Worm (Caenorhabditis elegans) whole organism, L1 larva: Measurements from ENCODE around the gene Y32B12B.4.

Experiments used
- C04F5.9 ChIP-seq: sonication (generic microtip); optimal IDR thresholded peaks from 2 replicates; lab custom pipeline; 2016; ENCODE audit warnings: missing genetic modification characterization, missing compliant biosample characterization
- C34B4.2 ChIP-seq: sonication (generic microtip); optimal IDR thresholded peaks from 2 replicates; lab custom pipeline; 2017; ENCODE audit warnings: mild to moderate bottlenecking, missing genetic modification characterization, missing compliant biosample characterization
- aha-1 ChIP-seq: fragments of 150-350 bp; optimal IDR thresholded peaks from 2 replicates; lab custom pipeline; 2014; ENCODE audit warnings: missing biosample characterization, missing genetic modification characterization
- alr-1 ChIP-seq: fragments of 200-800 bp; sonication (Bioruptor generic); optimal IDR thresholded peaks from 2 replicates; lab custom pipeline; 2018; ENCODE audit warnings: borderline replicate concordance, mild to moderate bottlenecking, missing genetic modification characterization, missing compliant biosample characterization
- ama-1 ChIP-seq: fragments of 150-350 bp; optimal IDR thresholded peaks from 2 replicates; lab custom pipeline; 2014
- blmp-1 ChIP-seq: fragments of 150-350 bp; optimal IDR thresholded peaks from 2 replicates; lab custom pipeline; 2014; ENCODE audit warnings: missing biosample characterization, missing genetic modification characterization
- ceh-63 ChIP-seq: fragments of 200-800 bp; sonication (Bioruptor generic); optimal IDR thresholded peaks from 2 replicates; lab custom pipeline; 2018; ENCODE audit warnings: mild to moderate bottlenecking, missing genetic modification characterization, missing compliant biosample characterization
- ceh-82 ChIP-seq, 3 experiments: fragments of 150-350 bp in 1 of 3; sonication (generic microtip) in 2 of 3; optimal IDR thresholded peaks; 2 replicates each; lab custom pipeline; 2014 to 2017; ENCODE audit warnings: missing biosample characterization in 3 of 3, missing genetic modification characterization in 3 of 3
- dpl-1 ChIP-seq, 3 experiments: fragments of 150-350 bp in 2 of 3; sonication (generic microtip) in 1 of 3; optimal IDR thresholded peaks; 2 replicates each; lab custom pipeline; 2014 to 2017; ENCODE audit warnings: missing biosample characterization in 3 of 3, missing genetic modification characterization in 3 of 3, missing genetic modification reagents in 3 of 3
- efl-1 ChIP-seq, 4 experiments: fragments of 150-350 bp; optimal IDR thresholded peaks in 3 of 4; peaks in 1 of 4; 1 replicate in 1 of 4; 2 replicates in 3 of 4; lab custom pipeline; 2014; ENCODE audit warnings: missing biosample characterization in 2 of 4, missing genetic modification characterization in 2 of 4, missing genetic modification reagents in 2 of 4
- efl-3 ChIP-seq: fragments of 200-800 bp; sonication (Bioruptor generic); optimal IDR thresholded peaks from 2 replicates; lab custom pipeline; 2018; ENCODE audit warnings: mild to moderate bottlenecking, missing genetic modification characterization, missing compliant biosample characterization
- egl-27 ChIP-seq, 2 experiments: fragments of 150-350 bp in 1 of 2; sonication (generic microtip); optimal IDR thresholded peaks; 3 replicates each; lab custom pipeline; 2017 to 2018; ENCODE audit warnings: missing biosample characterization in 2 of 2, missing genetic modification characterization in 2 of 2, missing genetic modification reagents in 2 of 2
- fkh-10 ChIP-seq: sonication (generic microtip); optimal IDR thresholded peaks from 2 replicates; lab custom pipeline; 2017; ENCODE audit warnings: missing biosample characterization, missing genetic modification reagents, missing genetic modification characterization
- fkh-4 ChIP-seq: sonication (generic microtip); optimal IDR thresholded peaks from 2 replicates; lab custom pipeline; 2016; ENCODE audit warnings: missing compliant biosample characterization, missing genetic modification characterization, borderline replicate concordance
- grh-1 ChIP-seq: fragments of 200-800 bp; sonication (Bioruptor generic); IDR thresholded peaks from 2 replicates; pipeline ENCODE4 v1.3.6; 2022; ENCODE audit warnings: missing genetic modification reagents, missing genetic modification characterization, missing compliant biosample characterization
- hlh-4 ChIP-seq: sonication (generic microtip); optimal IDR thresholded peaks from 2 replicates; lab custom pipeline; 2016; ENCODE audit warnings: mild to moderate bottlenecking, missing genetic modification characterization, missing compliant biosample characterization
- hpl-2 ChIP-seq: fragments of 150-350 bp; optimal IDR thresholded peaks from 2 replicates; lab custom pipeline; 2014; ENCODE audit warnings: missing biosample characterization, missing genetic modification reagents, missing genetic modification characterization
- irx-1 ChIP-seq: sonication (generic microtip); optimal IDR thresholded peaks from 2 replicates; lab custom pipeline; 2016; ENCODE audit warnings: missing genetic modification characterization, missing compliant biosample characterization
- jun-1 ChIP-seq: fragments of 150-350 bp; optimal IDR thresholded peaks from 2 replicates; lab custom pipeline; 2014; ENCODE audit warnings: missing biosample characterization, missing genetic modification reagents, missing genetic modification characterization
- lin-14 ChIP-seq: fragments of 200-800 bp; sonication (Bioruptor generic); optimal IDR thresholded peaks from 2 replicates; lab custom pipeline; 2018; ENCODE audit warnings: mild to moderate bottlenecking, missing genetic modification characterization, moderate library complexity, missing compliant biosample characterization
- lin-35 ChIP-seq, 2 experiments: fragments of 150-350 bp; optimal IDR thresholded peaks; 2 replicates each; lab custom pipeline; 2014; ENCODE audit warnings: missing biosample characterization in 2 of 2, missing genetic modification characterization in 2 of 2, missing genetic modification reagents in 2 of 2
- lir-3 ChIP-seq: sonication (generic microtip); optimal IDR thresholded peaks from 2 replicates; lab custom pipeline; 2016; ENCODE audit warnings: mild to moderate bottlenecking, missing genetic modification characterization, moderate library complexity, missing compliant biosample characterization; ENCODE audit not compliant: poor library complexity
- mab-9 ChIP-seq: fragments of 200-800 bp; sonication (Bioruptor generic); IDR thresholded peaks from 2 replicates; pipeline ENCODE4 v1.3.6; 2022; ENCODE audit warnings: missing genetic modification reagents, missing genetic modification characterization, missing compliant biosample characterization
- mdl-1 ChIP-seq, 2 experiments: fragments of 150-350 bp; optimal IDR thresholded peaks; 2 replicates each; lab custom pipeline; 2014 to 2017; ENCODE audit warnings: missing biosample characterization in 2 of 2, missing genetic modification characterization in 2 of 2, inconsistent platforms in 1 of 2
- mef-2 ChIP-seq: fragments of 150-350 bp; optimal IDR thresholded peaks from 2 replicates; lab custom pipeline; 2014; ENCODE audit warnings: missing biosample characterization, missing genetic modification characterization
- nhr-28 ChIP-seq: fragments of 150-350 bp; optimal IDR thresholded peaks from 2 replicates; lab custom pipeline; 2014; ENCODE audit warnings: missing biosample characterization, missing genetic modification characterization
- nhr-71 ChIP-seq: sonication (generic microtip); optimal IDR thresholded peaks from 2 replicates; lab custom pipeline; 2016; ENCODE audit warnings: mild to moderate bottlenecking, missing genetic modification characterization, moderate library complexity, missing compliant biosample characterization
- nhr-76 ChIP-seq: sonication (generic microtip); optimal IDR thresholded peaks from 2 replicates; lab custom pipeline; 2017; ENCODE audit warnings: missing biosample characterization, missing genetic modification characterization
- nhr-77 ChIP-seq: fragments of 150-350 bp; optimal IDR thresholded peaks from 2 replicates; lab custom pipeline; 2014; ENCODE audit warnings: missing biosample characterization, missing genetic modification characterization
- nhr-84 ChIP-seq: sonication (generic microtip); optimal IDR thresholded peaks from 2 replicates; lab custom pipeline; 2017; ENCODE audit warnings: missing biosample characterization, missing genetic modification characterization
- nhr-85 ChIP-seq: sonication (generic microtip); peaks from one replicate; lab custom pipeline; 2016; ENCODE audit warnings: missing genetic modification characterization, inconsistent platforms, missing compliant biosample characterization
- nhr-90 ChIP-seq: sonication (generic microtip); optimal IDR thresholded peaks from 2 replicates; lab custom pipeline; 2016; ENCODE audit warnings: mild to moderate bottlenecking, missing genetic modification characterization, missing compliant biosample characterization; ENCODE audit not compliant: poor library complexity
- pax-3 ChIP-seq: fragments of 200-800 bp; sonication (Bioruptor generic); optimal IDR thresholded peaks from 2 replicates; lab custom pipeline; 2018; ENCODE audit warnings: mild to moderate bottlenecking, missing genetic modification characterization, moderate library complexity, missing compliant biosample characterization
- snpc-4 ChIP-seq: fragments of 150-350 bp; optimal IDR thresholded peaks from 2 replicates; lab custom pipeline; 2014; ENCODE audit warnings: missing biosample characterization, missing genetic modification characterization
- sup-37 ChIP-seq: fragments of 200-800 bp; sonication (Bioruptor generic); optimal IDR thresholded peaks from 2 replicates; lab custom pipeline; 2018; ENCODE audit warnings: mild to moderate bottlenecking, missing genetic modification characterization, missing compliant biosample characterization
- tbx-2 ChIP-seq: sonication (generic microtip); optimal IDR thresholded peaks from 2 replicates; lab custom pipeline; 2016; ENCODE audit warnings: missing genetic modification characterization, missing compliant biosample characterization
- tlp-1 ChIP-seq: fragments of 150-350 bp; optimal IDR thresholded peaks from 2 replicates; lab custom pipeline; 2014; ENCODE audit warnings: missing biosample characterization, missing genetic modification characterization
- unc-130 ChIP-seq: fragments of 150-350 bp; optimal IDR thresholded peaks from 2 replicates; lab custom pipeline; 2017; ENCODE audit warnings: missing biosample characterization, missing genetic modification characterization, inconsistent platforms
- unc-62 ChIP-seq: fragments of 150-350 bp; optimal IDR thresholded peaks from 2 replicates; lab custom pipeline; 2014; ENCODE audit warnings: missing biosample characterization, missing genetic modification reagents, missing genetic modification characterization
- unc-86 ChIP-seq: sonication (generic microtip); optimal IDR thresholded peaks from 2 replicates; lab custom pipeline; 2016; ENCODE audit warnings: missing genetic modification characterization, missing compliant biosample characterization
- unc-98 ChIP-seq: fragments of 200-800 bp; sonication (Bioruptor generic); IDR thresholded peaks from 2 replicates; pipeline ENCODE4 v1.3.6; 2022; ENCODE audit warnings: missing genetic modification characterization, missing compliant biosample characterization
- vab-15 ChIP-seq: sonication (generic microtip); optimal IDR thresholded peaks from 2 replicates; lab custom pipeline; 2017; ENCODE audit warnings: missing genotype, mild to moderate bottlenecking, missing genetic modification characterization, missing compliant biosample characterization
- xbp-1 ChIP-seq: sonication (generic microtip); optimal IDR thresholded peaks from 2 replicates; lab custom pipeline; 2016; ENCODE audit warnings: missing genetic modification characterization, missing compliant biosample characterization
- zag-1 ChIP-seq: fragments of 150-350 bp; optimal IDR thresholded peaks from 2 replicates; lab custom pipeline; 2014; ENCODE audit warnings: missing biosample characterization, missing genetic modification characterization

Y32B12B.4 gene

ce11 chrV:16582973-16583372 is 29.8 kb downstream of the Y32B12B.4 start, which contains the start of gene str-150:
str-150 (plus strand) TSS chrV:16583273.
- no peak for TF ChIP-seq C04F5.9 (tag; lab: Kevin White, UChicago)
- no peak for TF ChIP-seq blmp-1 (tag; lab: Kevin White, UChicago)
- TF ChIP-seq, all 84 proteins: peak for 0

- TF ChIP-seq alr-1 (tag; lab: Kevin White, UChicago): no peak
- no peak for TF ChIP-seq xbp-1
- TF ChIP-seq dpl-1 (GFP tag; optimal IDR thresholded peaks at IDR 0.05; lab: Kevin White, UChicago): no peak
- no peak for TF ChIP-seq tlp-1
- no peak for TF ChIP-seq efl-3
- TF ChIP-seq C34B4.2 (tag; lab: Kevin White, UChicago): no peak
- TF ChIP-seq tbx-2 (tag; lab: Kevin White, UChicago): no peak
- no peak for TF ChIP-seq nhr-76
- no peak for TF ChIP-seq unc-86 (tag; lab: Kevin White, UChicago)
- no peak for TF ChIP-seq nhr-84 (tag; lab: Kevin White, UChicago)
- TF ChIP-seq hlh-4 (tag; lab: Kevin White, UChicago): no peak
- no peak for TF ChIP-seq lir-3 (tag; lab: Kevin White, UChicago)
- TF ChIP-seq fkh-4 (tag; lab: Kevin White, UChicago): no peak
- no peak for TF ChIP-seq lin-35 (GFP tag; optimal IDR thresholded peaks at IDR 0.05; lab: Kevin White, UChicago)
- no peak for TF ChIP-seq fkh-10 (GFP tag; lab: Kevin White, UChicago)
- no peak for TF ChIP-seq ceh-63 (GFP tag; lab: Kevin White, UChicago)
Observed at ce11 chrV:16588428-16588827, 35.3 kb downstream of the Y32B12B.4 start, which contains the start of gene srw-73. srw-73 (minus strand) TSS chrV:16588528.

- TF ChIP-seq snpc-4 (tag; lab: Kevin White, UChicago) (peak; percentile 6), unc-98 (GFP tag; lab: Robert Waterston, UW) (no peak), egl-27 (tag; optimal IDR thresholded peaks at IDR 0.05; lab: Kevin White, UChicago) (no peak), nhr-71 (tag; lab: Kevin White, UChicago) (no peak), aha-1 (no peak), efl-1 (optimal IDR thresholded peaks at IDR 0.05; lab: Kevin White, UChicago) (no peak), efl-1 (GFP tag; optimal IDR thresholded peaks at IDR 0.05 in 1 of 2; lab: Kevin White, UChicago) (peak in 1 of 2 experiments; percentile 58), zag-1 (tag; lab: Kevin White, UChicago) (no peak), vab-15 (no peak)
- TF ChIP-seq, all 84 proteins: peak for 2
Observed at ce11 chrV:16589488-16589887, 36.4 kb downstream of the Y32B12B.4 start.

- TF ChIP-seq lin-35 (GFP tag; optimal IDR thresholded peaks at IDR 0.05; lab: Kevin White, UChicago) (peak; percentile 12 to 71), unc-62 (GFP tag; lab: Kevin White, UChicago) (no peak), nhr-28 (tag; lab: Kevin White, UChicago) (no peak), ceh-82 (tag; optimal IDR thresholded peaks at IDR 0.05; lab: Kevin White, UChicago) (peak in 1 of 3 experiments; percentile 33), jun-1 (tag; lab: Kevin White, UChicago) (peak; percentile 51), sup-37 (GFP tag; lab: Kevin White, UChicago) (peak; percentile 28), hpl-2 (GFP tag; lab: Kevin White, UChicago) (no peak), nhr-77 (tag; lab: Kevin White, UChicago) (peak; percentile 48), lin-14 (GFP tag; lab: Kevin White, UChicago) (peak; percentile 45), nhr-90 (tag; lab: Kevin White, UChicago) (peak; percentile 62), mdl-1 (tag; optimal IDR thresholded peaks at IDR 0.05; lab: Kevin White, UChicago) (peak in 1 of 2 experiments; percentile 20), efl-1 (optimal IDR thresholded peaks at IDR 0.05; lab: Kevin White, UChicago) (peak; percentile 28 to 55), efl-1 (GFP tag; optimal IDR thresholded peaks at IDR 0.05 in 1 of 2; lab: Kevin White, UChicago) (peak; percentile 8 to 92), pax-3 (tag; lab: Kevin White, UChicago) (peak; percentile 35), unc-86 (tag; lab: Kevin White, UChicago) (no peak), mef-2 (tag; lab: Kevin White, UChicago) (no peak), nhr-85 (tag; lab: Kevin White, UChicago) (peak; percentile 27), irx-1 (tag; lab: Kevin White, UChicago) (peak; percentile 12), dpl-1 (GFP tag; optimal IDR thresholded peaks at IDR 0.05; lab: Kevin White, UChicago) (peak in 2 of 3 experiments; percentile 38 to 39), snpc-4 (tag; lab: Kevin White, UChicago) (peak; percentile 61), tbx-2 (tag; lab: Kevin White, UChicago) (peak; percentile 54), grh-1 (GFP tag; lab: Robert Waterston, UW) (no peak), ama-1 (lab: Kevin White, UChicago) (peak; percentile 87), unc-130 (peak; percentile 62), mab-9 (GFP tag; lab: Robert Waterston, UW) (no peak)
Observed at ce11 chrV:16591992-16592798, 39.1 kb downstream of the Y32B12B.4 start, which contains the start of gene srh-269. srh-269 (minus strand) TSS chrV:16592042.
